Worm (Caenorhabditis elegans): ENCODE measurements around the gene ccdc-12.

Gene ccdc-12

DNA sequence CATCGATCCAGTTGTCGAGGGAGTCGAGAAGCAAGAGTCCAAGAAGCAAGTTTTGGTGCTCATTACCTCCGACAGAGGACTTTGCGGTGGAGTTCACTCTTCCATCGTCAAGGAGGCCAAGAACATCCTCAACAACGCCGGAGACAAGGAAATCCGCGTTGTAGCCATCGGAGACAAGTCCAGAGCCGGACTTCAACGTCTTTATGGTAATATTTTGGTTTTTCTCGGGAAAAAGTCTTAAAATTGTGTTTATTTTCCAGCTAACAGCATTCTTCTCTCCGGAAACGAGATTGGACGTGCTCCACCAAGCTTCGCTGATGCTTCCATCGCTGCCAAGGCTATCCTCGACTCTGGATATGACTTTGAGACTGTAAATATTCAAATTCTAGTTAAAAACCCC, 1.1 kb upstream of the ccdc-12 start:
- TF ChIP-seq ceh-8 (GFP tag; optimal IDR thresholded peaks at IDR 0.05) (peak; percentile 14), aha-1 (tag; optimal IDR thresholded peaks at IDR 0.05) (no peak)

- TF ChIP-seq nhr-47 (tag; optimal IDR thresholded peaks at IDR 0.05) (no peak), zag-1 (tag; optimal IDR thresholded peaks at IDR 0.05) (no peak), ceh-82 (tag; optimal IDR thresholded peaks at IDR 0.05) (no peak), fkh-10 (GFP tag; optimal IDR thresholded peaks at IDR 0.05) (no peak), nhr-85 (tag) (no peak), jun-1 (tag; optimal IDR thresholded peaks at IDR 0.05) (no peak), lin-15B (tag; optimal IDR thresholded peaks at IDR 0.05) (no peak), alr-1 (tag; optimal IDR thresholded peaks at IDR 0.05; ENCODE audit: borderline replicate concordance) (no peak), ceh-88 (GFP tag; IDR thresholded peaks at IDR 0.05) (no peak), unc-62 (GFP tag; optimal IDR thresholded peaks at IDR 0.05) (no peak), snu-23 (GFP tag; optimal IDR thresholded peaks at IDR 0.05) (no peak), ama-1 (optimal IDR thresholded peaks at IDR 0.05) (no peak)
Measured at ce11 chrIV:2488520-2488919, 6.5 kb downstream of the ccdc-12 start, which contains the start of gene Y69A2AR.19. Y69A2AR.19 (plus strand) TSS chrIV:2488820.

- TF ChIP-seq nhr-77 (tag; optimal IDR thresholded peaks at IDR 0.05) (no peak), hpl-2 (GFP tag; optimal IDR thresholded peaks at IDR 0.05) (no peak), jun-1 (tag; optimal IDR thresholded peaks at IDR 0.05) (no peak), mep-1 (tag; optimal IDR thresholded peaks at IDR 0.05) (no peak), ceh-63 (GFP tag; optimal IDR thresholded peaks at IDR 0.05) (no peak), nhr-19 (GFP tag; conservative IDR thresholded peaks at IDR 0.05) (no peak), xbp-1 (tag; optimal IDR thresholded peaks at IDR 0.05) (no peak), fkh-10 (GFP tag; optimal IDR thresholded peaks at IDR 0.05) (no peak), nhr-28 (tag; optimal IDR thresholded peaks at IDR 0.05) (no peak), nhr-237 (tag; optimal IDR thresholded peaks at IDR 0.05) (no peak), egl-27 (tag; optimal IDR thresholded peaks at IDR 0.05) (no peak), unc-62 (GFP tag; optimal IDR thresholded peaks at IDR 0.05) (no peak), dsc-1 (tag; optimal IDR thresholded peaks at IDR 0.05) (no peak), dpl-1 (GFP tag; optimal IDR thresholded peaks at IDR 0.05) (no peak), unc-30 (tag; optimal IDR thresholded peaks at IDR 0.05) (no peak), zip-4 (GFP tag; optimal IDR thresholded peaks at IDR 0.05) (no peak)
Measured at ce11 chrIV:2481955-2482354, 13.0 kb downstream of the ccdc-12 start, which contains the start of gene Y69A2AL.2. Y69A2AL.2 (plus strand) TSS chrIV:2482255.

DNA sequence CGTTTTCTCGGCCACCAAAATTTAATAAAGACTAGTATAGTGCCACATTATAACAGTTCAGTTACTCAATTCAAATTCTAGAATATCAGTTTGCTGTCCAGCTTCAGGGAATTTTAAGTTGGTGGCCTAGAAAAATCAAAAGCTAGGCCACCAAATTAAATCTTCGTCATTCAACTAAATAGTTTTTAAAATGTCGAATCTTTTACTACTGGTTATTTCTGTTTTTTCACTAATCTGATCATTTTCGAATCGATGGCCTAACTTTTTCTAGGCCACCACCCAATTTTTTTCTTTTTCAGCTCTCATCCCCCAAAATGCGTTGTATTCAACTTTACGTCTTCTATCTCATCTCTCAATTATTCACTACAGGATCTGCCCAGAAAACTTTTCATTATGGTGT, 18.6 kb downstream of the ccdc-12 start, which contains the start of gene grd-16:
Gene grd-16 (plus strand): TSS at position 301 of the 400 bp plus-strand sequence.
- no peak for TF ChIP-seq xbp-1 (tag; optimal IDR thresholded peaks at IDR 0.05)
- TF ChIP-seq alr-1 (tag; optimal IDR thresholded peaks at IDR 0.05; ENCODE audit: borderline replicate concordance): no peak
- no peak for TF ChIP-seq dpl-1 (GFP tag; optimal IDR thresholded peaks at IDR 0.05)
- TF ChIP-seq fkh-8 (tag; optimal IDR thresholded peaks at IDR 0.05): no peak
- no peak for TF ChIP-seq ceh-63 (GFP tag; optimal IDR thresholded peaks at IDR 0.05)
- TF ChIP-seq nhr-20 (tag; optimal IDR thresholded peaks at IDR 0.05): no peak
- TF ChIP-seq fos-1 (tag; optimal IDR thresholded peaks at IDR 0.05): no peak
- no peak for TF ChIP-seq isw-1 (GFP tag; IDR thresholded peaks at IDR 0.05)
- no peak for TF ChIP-seq pag-3 (tag; optimal IDR thresholded peaks at IDR 0.05; ENCODE audit: borderline replicate concordance, insufficient read depth)
- TF ChIP-seq tbx-2 (tag; optimal IDR thresholded peaks at IDR 0.05): no peak
- TF ChIP-seq irx-1 (tag; optimal IDR thresholded peaks at IDR 0.05): no peak
- TF ChIP-seq hlh-4 (tag; optimal IDR thresholded peaks at IDR 0.05): no peak
- TF ChIP-seq nhr-12 (tag; optimal IDR thresholded peaks at IDR 0.05): no peak
- TF ChIP-seq fkh-10 (GFP tag; optimal IDR thresholded peaks at IDR 0.05): no peak
- TF ChIP-seq nhr-19 (GFP tag; conservative IDR thresholded peaks at IDR 0.05): no peak
- TF ChIP-seq mef-2 (tag; optimal IDR thresholded peaks at IDR 0.05): no peak
- TF ChIP-seq pax-3 (tag; optimal IDR thresholded peaks at IDR 0.05): no peak
- TF ChIP-seq ceh-88 (GFP tag; IDR thresholded peaks at IDR 0.05): no peak
- TF ChIP-seq hlh-17 (GFP tag; optimal IDR thresholded peaks at IDR 0.05; ENCODE audit: borderline replicate concordance): no peak
